Worm (Caenorhabditis elegans) whole organism, mixed stage, embryonic: ENCODE data around the gene Y43C5B.3.

ENCODE experiments used
- elt-1 ChIP-seq: sonication (generic microtip); optimal IDR thresholded peaks from 2 replicates; lab custom pipeline; 2017; ENCODE audit warnings: missing genetic modification characterization, mild to moderate bottlenecking, missing compliant biosample characterization, antibody characterized with exemption, moderate library complexity, borderline replicate concordance; ENCODE audit not compliant: insufficient read depth
- lsy-2 ChIP-seq: fragments of 150-350 bp; optimal IDR thresholded peaks from 2 replicates; lab custom pipeline; 2014; ENCODE audit warnings: missing biosample characterization, missing genetic modification characterization
- nhr-12 ChIP-seq: fragments of 150-350 bp; optimal IDR thresholded peaks from 2 replicates; lab custom pipeline; 2014; ENCODE audit warnings: missing biosample characterization, missing genetic modification characterization
- nhr-2 ChIP-seq: fragments of 150-350 bp; optimal IDR thresholded peaks from 2 replicates; lab custom pipeline; 2014; ENCODE audit warnings: missing biosample characterization, missing genetic modification characterization
- nhr-28 ChIP-seq: fragments of 150-350 bp; optimal IDR thresholded peaks from 2 replicates; lab custom pipeline; 2014; ENCODE audit warnings: missing biosample characterization, missing genetic modification characterization
- snpc-4 ChIP-seq: fragments of 150-350 bp; optimal IDR thresholded peaks from 2 replicates; lab custom pipeline; 2014; ENCODE audit warnings: missing biosample characterization, missing genetic modification characterization
- unc-39 ChIP-seq: fragments of 150-350 bp; optimal IDR thresholded peaks from 2 replicates; lab custom pipeline; 2014; ENCODE audit warnings: missing biosample characterization, missing genetic modification characterization
- unc-62 ChIP-seq: fragments of 150-350 bp; optimal IDR thresholded peaks from 2 replicates; lab custom pipeline; 2014; ENCODE audit warnings: missing biosample characterization, missing genetic modification reagents, missing genetic modification characterization

- no peak for TF ChIP-seq snpc-4
- no peak for TF ChIP-seq unc-39
- TF ChIP-seq elt-1, result no peak
- TF ChIP-seq nhr-28 (tag; lab: Kevin White, UChicago), result no peak
- TF ChIP-seq nhr-12 (tag; lab: Kevin White, UChicago), result no peak
- TF ChIP-seq unc-62 (GFP tag; lab: Kevin White, UChicago), result no peak
- no peak for TF ChIP-seq nhr-2
- peak; percentile 64 for TF ChIP-seq lsy-2
Measured at ce11 chrIV:10373772-10374288, 23.4 kb downstream of the Y43C5B.3 start, which contains the start of gene mpz-5.
